Worm (Caenorhabditis elegans) whole organism, L1 larva: ENCODE results near the gene ZC477.7.
A peak's percentile ranks its signal among the peaks of the same experiment; 100 is the strongest.

Experiments
- ama-1 ChIP-seq: fragments of 150-350 bp; optimal IDR thresholded peaks from 2 replicates; lab custom pipeline; 2014
- blmp-1 ChIP-seq: fragments of 150-350 bp; optimal IDR thresholded peaks from 2 replicates; lab custom pipeline; 2014; ENCODE audit warnings: missing biosample characterization, missing genetic modification characterization
- elt-2 ChIP-seq: sonication (generic microtip); optimal IDR thresholded peaks from 2 replicates; lab custom pipeline; 2016; ENCODE audit warnings: missing genetic modification characterization, mild to moderate bottlenecking, inconsistent platforms, missing compliant biosample characterization, missing genetic modification reagents
- mdl-1 ChIP-seq, 2 experiments: fragments of 150-350 bp; optimal IDR thresholded peaks; 2 replicates each; lab custom pipeline; 2014 to 2017; ENCODE audit warnings: missing biosample characterization in 2 of 2, missing genetic modification characterization in 2 of 2, inconsistent platforms in 1 of 2
- nhr-12 ChIP-seq: sonication (generic microtip); optimal IDR thresholded peaks from 2 replicates; lab custom pipeline; 2017; ENCODE audit warnings: missing biosample characterization, missing genetic modification characterization
- snpc-4 ChIP-seq: fragments of 150-350 bp; optimal IDR thresholded peaks from 2 replicates; lab custom pipeline; 2014; ENCODE audit warnings: missing biosample characterization, missing genetic modification characterization
- sox-4 ChIP-seq: sonication (generic microtip); optimal IDR thresholded peaks from 2 replicates; lab custom pipeline; 2016; ENCODE audit warnings: missing genetic modification characterization, missing compliant biosample characterization
- sptf-1 ChIP-seq: fragments of 150-350 bp; optimal IDR thresholded peaks from 2 replicates; lab custom pipeline; 2014; ENCODE audit warnings: missing biosample characterization, missing genetic modification characterization
- unc-62 ChIP-seq: fragments of 150-350 bp; optimal IDR thresholded peaks from 2 replicates; lab custom pipeline; 2014; ENCODE audit warnings: missing biosample characterization, missing genetic modification reagents, missing genetic modification characterization
- vab-15 ChIP-seq: sonication (generic microtip); optimal IDR thresholded peaks from 2 replicates; lab custom pipeline; 2017; ENCODE audit warnings: missing genotype, mild to moderate bottlenecking, missing genetic modification characterization, missing compliant biosample characterization
- xbp-1 ChIP-seq: sonication (generic microtip); optimal IDR thresholded peaks from 2 replicates; lab custom pipeline; 2016; ENCODE audit warnings: missing genetic modification characterization, missing compliant biosample characterization
- zag-1 ChIP-seq: fragments of 150-350 bp; optimal IDR thresholded peaks from 2 replicates; lab custom pipeline; 2014; ENCODE audit warnings: missing biosample characterization, missing genetic modification characterization

- TF ChIP-seq zag-1: no peak
- no peak for TF ChIP-seq nhr-12 (tag; lab: Kevin White, UChicago)
- TF ChIP-seq ama-1 (lab: Kevin White, UChicago): no peak
- peak; percentile 3 for TF ChIP-seq snpc-4 (tag; lab: Kevin White, UChicago)
- TF ChIP-seq xbp-1: peak; percentile 9
- TF ChIP-seq sptf-1 (tag; lab: Kevin White, UChicago): no peak
- TF ChIP-seq vab-15 (tag; lab: Kevin White, UChicago): no peak
- TF ChIP-seq elt-2: no peak
- peak; percentile 65 for TF ChIP-seq blmp-1 (tag; lab: Kevin White, UChicago)
- no peak for TF ChIP-seq mdl-1 (tag; optimal IDR thresholded peaks at IDR 0.05; lab: Kevin White, UChicago)
- TF ChIP-seq unc-62: no peak
- TF ChIP-seq sox-4 (tag; lab: Kevin White, UChicago): no peak
These were observed 37.9 kb upstream of the ZC477.7 start, which contains the start of gene C34D4.4 for ce11 chrIV:7149020-7149601.
